Fruit fly (Drosophila melanogaster) whole organism, pupa: ENCODE results near the gene CG11309.

Source experiments
- CG10348 ChIP-seq: fragments of 200-800 bp; sonication (Bioruptor generic); IDR thresholded peaks from 2 replicates; pipeline ENCODE4 v1.3.6; 2022; ENCODE audit warnings: missing biosample characterization, missing genetic modification characterization
- CG12605 ChIP-seq: fragments of 200-800 bp; sonication (Bioruptor generic); IDR thresholded peaks from 2 replicates; pipeline ENCODE4 v1.3.6; 2022; ENCODE audit warnings: missing biosample characterization, missing genetic modification characterization
- CG13204 ChIP-seq: fragments of 200-800 bp; sonication (Bioruptor generic); optimal IDR thresholded peaks from 2 replicates; lab custom pipeline; 2018; ENCODE audit warnings: missing biosample characterization, mild to moderate bottlenecking, missing genetic modification characterization, moderate library complexity
- CG14655 ChIP-seq: fragments of 200-800 bp; sonication (Bioruptor generic); optimal IDR thresholded peaks from 3 replicates; lab custom pipeline; 2017; ENCODE audit warnings: mild to moderate bottlenecking, missing biosample characterization, missing genetic modification reagents, missing genetic modification characterization
- CG15710 ChIP-seq: fragments of 200-800 bp; sonication (Bioruptor generic); optimal IDR thresholded peaks from 2 replicates; lab custom pipeline; 2018; ENCODE audit warnings: missing biosample characterization, mild to moderate bottlenecking, missing genetic modification characterization, moderate library complexity
- CG17806 ChIP-seq: fragments of 200-800 bp; sonication (Bioruptor generic); optimal IDR thresholded peaks from 2 replicates; lab custom pipeline; 2018; ENCODE audit warnings: missing biosample characterization, mild to moderate bottlenecking, missing genetic modification characterization, moderate library complexity
- CG32121 ChIP-seq: fragments of 200-800 bp; sonication (Bioruptor generic); IDR thresholded peaks from 2 replicates; pipeline ENCODE4 v1.3.6; 2022; ENCODE audit warnings: missing biosample characterization, missing genetic modification characterization
- CG34367 ChIP-seq: fragments of 200-800 bp; sonication (Bioruptor generic); optimal IDR thresholded peaks from 2 replicates; lab custom pipeline; 2018; ENCODE audit warnings: missing biosample characterization, mild to moderate bottlenecking, missing genetic modification characterization
- CG4496 ChIP-seq: fragments of 200-800 bp; sonication (Bioruptor generic); IDR thresholded peaks from 3 replicates; pipeline ENCODE4 v1.3.6; 2022; ENCODE audit warnings: missing biosample characterization, missing genetic modification characterization
- CG8159 ChIP-seq: fragments of 200-800 bp; sonication (Bioruptor generic); optimal IDR thresholded peaks from 3 replicates; lab custom pipeline; 2018; ENCODE audit warnings: missing biosample characterization, mild to moderate bottlenecking, missing genetic modification characterization, moderate library complexity
- CG8301 ChIP-seq: fragments of 200-800 bp; sonication (Bioruptor generic); optimal IDR thresholded peaks from 2 replicates; lab custom pipeline; 2018; ENCODE audit warnings: missing biosample characterization, mild to moderate bottlenecking, missing genetic modification characterization
- CG9948 ChIP-seq: fragments of 200-800 bp; sonication (Bioruptor generic); optimal IDR thresholded peaks from 2 replicates; lab custom pipeline; 2018; ENCODE audit warnings: missing biosample characterization, mild to moderate bottlenecking, missing genetic modification characterization, moderate library complexity
- D1 ChIP-seq: fragments of 200-800 bp; sonication (Bioruptor generic); optimal IDR thresholded peaks from 2 replicates; lab custom pipeline; 2018; ENCODE audit warnings: missing biosample characterization, mild to moderate bottlenecking, missing genetic modification characterization, moderate library complexity
- EcR ChIP-seq: fragments of 200-800 bp; sonication (Bioruptor generic); optimal IDR thresholded peaks from 3 replicates; lab custom pipeline; 2019; ENCODE audit warnings: missing biosample characterization, missing genetic modification characterization, mild to moderate bottlenecking, moderate library complexity, missing genetic modification reagents
- Ets98B ChIP-seq: fragments of 200-800 bp; sonication (Bioruptor generic); IDR thresholded peaks from 2 replicates; pipeline ENCODE4 v1.3.6; 2022; ENCODE audit warnings: missing biosample characterization, missing genetic modification characterization
- Pif1A ChIP-seq: fragments of 200-800 bp; sonication (Bioruptor generic); optimal IDR thresholded peaks from 3 replicates; lab custom pipeline; 2016; ENCODE audit warnings: missing biosample characterization, missing genetic modification characterization
- Pif1B ChIP-seq: fragments of 200-800 bp; sonication (Bioruptor generic); optimal IDR thresholded peaks from 3 replicates; lab custom pipeline; 2016; ENCODE audit warnings: missing biosample characterization, missing genetic modification characterization
- Snoo ChIP-seq: fragments of 200-800 bp; sonication (Bioruptor generic); optimal IDR thresholded peaks from 3 replicates; lab custom pipeline; 2017; ENCODE audit warnings: missing biosample characterization, mild to moderate bottlenecking, missing genetic modification characterization, inconsistent platforms
- fd96Ca ChIP-seq: fragments of 200-800 bp; sonication (Bioruptor generic); IDR thresholded peaks from 3 replicates; pipeline ENCODE4 v1.3.6; 2022; ENCODE audit warnings: missing biosample characterization, missing genetic modification characterization
- gl ChIP-seq: fragments of 200-800 bp; sonication (Bioruptor generic); optimal IDR thresholded peaks from 2 replicates; lab custom pipeline; 2018; ENCODE audit warnings: missing biosample characterization, mild to moderate bottlenecking, missing genetic modification characterization
- rn ChIP-seq: fragments of 200-800 bp; sonication (Bioruptor generic); IDR thresholded peaks from 2 replicates; pipeline ENCODE4 v1.3.6; 2022; ENCODE audit warnings: missing biosample characterization, missing genetic modification characterization

CG11309 gene

dm6 chr3L:21304400-21304799, at the start of gene CG11309, which contains the start of gene CG7632:
Gene CG11309 (minus strand): TSS chr3L:21304658.
Gene CG7632 (plus strand): TSS chr3L:21304697.
- peak; percentile 99 for TF ChIP-seq Pif1B (GFP tag; lab: Kevin White, UChicago)
- TF ChIP-seq rn (GFP tag; lab: Robert Waterston, UW) = peak; percentile 96
- peak; percentile 99 for TF ChIP-seq CG32121 (GFP tag; lab: Robert Waterston, UW)
- TF ChIP-seq CG12605 (GFP tag; lab: Robert Waterston, UW) = peak; percentile 100
- TF ChIP-seq Ets98B = peak; percentile 99
- TF ChIP-seq CG4496 (GFP tag; lab: Robert Waterston, UW) = peak; percentile 99
- peak; percentile 87 for TF ChIP-seq EcR
- peak; percentile 100 for TF ChIP-seq Pif1A (GFP tag; lab: Kevin White, UChicago)
- peak; percentile 99 for TF ChIP-seq CG9948 (tag; lab: Kevin White, UChicago)
- TF ChIP-seq CG8301 = peak; percentile 99
- TF ChIP-seq CG8159 (tag; lab: Kevin White, UChicago) = peak; percentile 100
- TF ChIP-seq CG17806 (tag; lab: Kevin White, UChicago) = peak; percentile 100
- peak; percentile 100 for TF ChIP-seq CG34367 (tag; lab: Kevin White, UChicago)
- peak; percentile 99 for TF ChIP-seq D1 (tag; lab: Kevin White, UChicago)
- peak; percentile 97 for TF ChIP-seq fd96Ca (GFP tag; lab: Robert Waterston, UW)
- peak; percentile 100 for TF ChIP-seq CG15710 (tag; lab: Kevin White, UChicago)
- TF ChIP-seq CG13204 (GFP tag; lab: Kevin White, UChicago) = peak; percentile 99
- TF ChIP-seq CG14655 = peak; percentile 99
- TF ChIP-seq gl = peak; percentile 99
- TF ChIP-seq CG10348 = peak; percentile 71; the same call in 1 of the 2 replicates
- peak; percentile 99 for TF ChIP-seq Snoo

- peak; percentile 68 for TF ChIP-seq fd96Ca (GFP tag; lab: Robert Waterston, UW)
- TF ChIP-seq EcR = no peak
- TF ChIP-seq CG4496 (GFP tag; lab: Robert Waterston, UW) = peak; percentile 69
- TF ChIP-seq CG14655 = no peak
- TF ChIP-seq CG8301 = no peak
- peak; percentile 10 for TF ChIP-seq Pif1B (GFP tag; lab: Kevin White, UChicago)
- TF ChIP-seq Snoo = no peak
Observed at dm6 chr3L:21348983-21349432, 44.5 kb upstream of the CG11309 start, which contains the start of gene ebd2. Gene ebd2 (minus strand): TSS chr3L:21349288.

dm6 chr3L:21347197-21347831, 42.9 kb upstream of the CG11309 start:
- peak; percentile 64 for TF ChIP-seq Pif1A (GFP tag; lab: Kevin White, UChicago)
- no peak for TF ChIP-seq rn (GFP tag; lab: Robert Waterston, UW)
- TF ChIP-seq CG12605 (GFP tag; lab: Robert Waterston, UW) = no peak
- TF ChIP-seq CG13204 (GFP tag; lab: Kevin White, UChicago) = no peak
- no peak for TF ChIP-seq D1 (tag; lab: Kevin White, UChicago)
- TF ChIP-seq fd96Ca (GFP tag; lab: Robert Waterston, UW) = peak; percentile 25; the same call in 1 of the 3 replicates
- peak; percentile 21; the same call in 1 of the 2 replicates for TF ChIP-seq Ets98B
- TF ChIP-seq gl = no peak
- TF ChIP-seq Pif1B (GFP tag; lab: Kevin White, UChicago) = peak; percentile 36
- peak; percentile 20 for TF ChIP-seq Snoo
- TF ChIP-seq CG34367 (tag; lab: Kevin White, UChicago) = peak; percentile 56
- TF ChIP-seq CG15710 (tag; lab: Kevin White, UChicago) = peak; percentile 57
- TF ChIP-seq CG8301 = peak; percentile 62
- TF ChIP-seq CG32121 (GFP tag; lab: Robert Waterston, UW) = peak; percentile 47
- TF ChIP-seq CG17806 (tag; lab: Kevin White, UChicago) = peak; percentile 57
- TF ChIP-seq CG10348 = no peak
- TF ChIP-seq CG8159 (tag; lab: Kevin White, UChicago) = peak; percentile 74
- TF ChIP-seq CG4496 (GFP tag; lab: Robert Waterston, UW) = peak; percentile 57; the same call in 2 of the 3 replicates
- TF ChIP-seq EcR = no peak
- TF ChIP-seq CG14655 = peak; percentile 75
- TF ChIP-seq CG9948 (tag; lab: Kevin White, UChicago) = peak; percentile 44
- TF ChIP-seq, all 21 proteins: peak for 14

- TF ChIP-seq CG17806 (tag; lab: Kevin White, UChicago) (no peak), CG15710 (tag; lab: Kevin White, UChicago) (no peak), CG32121 (GFP tag; lab: Robert Waterston, UW) (no peak), Pif1A (GFP tag; lab: Kevin White, UChicago) (no peak), CG8301 (no peak), gl (no peak), Pif1B (GFP tag; lab: Kevin White, UChicago) (no peak), fd96Ca (GFP tag; lab: Robert Waterston, UW) (no peak), Ets98B (no peak), EcR (no peak), CG4496 (GFP tag; lab: Robert Waterston, UW) (no peak; the same call in 2 of the 3 replicates), CG34367 (tag; lab: Kevin White, UChicago) (no peak), Snoo (no peak), D1 (tag; lab: Kevin White, UChicago) (no peak), CG12605 (GFP tag; lab: Robert Waterston, UW) (no peak), CG8159 (tag; lab: Kevin White, UChicago) (no peak), CG10348 (no peak), CG13204 (GFP tag; lab: Kevin White, UChicago) (no peak)
Observed at dm6 chr3L:21346463-21347196, 42.2 kb upstream of the CG11309 start.
